Worm (Caenorhabditis elegans) whole organism, L3 larva: Measurements from ENCODE around the gene ZK688.7.
"Not testable (repeated sequence)": the region's sequence is repeated elsewhere in the genome, so short reads cannot be mapped to it uniquely, and the experiment has no call there.

ENCODE experiments used
- R02D3.7 ChIP-seq: fragments of 150-350 bp; optimal IDR thresholded peaks from 2 replicates; lab custom pipeline; 2014; ENCODE audit warnings: missing biosample characterization, missing genetic modification characterization
- ama-1 ChIP-seq: fragments of 150-350 bp; optimal IDR thresholded peaks from 2 replicates; lab custom pipeline; 2018
- ceh-16 ChIP-seq: sonication (generic microtip); optimal IDR thresholded peaks from 2 replicates; lab custom pipeline; 2017; ENCODE audit warnings: missing biosample characterization, missing genetic modification characterization
- ceh-28 ChIP-seq: fragments of 150-350 bp; optimal IDR thresholded peaks from 2 replicates; lab custom pipeline; 2014; ENCODE audit warnings: missing biosample characterization, missing genetic modification reagents, missing genetic modification characterization
- ceh-9 ChIP-seq: sonication (generic microtip); optimal IDR thresholded peaks from 2 replicates; lab custom pipeline; 2018; ENCODE audit warnings: missing biosample characterization, missing genetic modification characterization
- egl-5 ChIP-seq: fragments of 150-350 bp; optimal IDR thresholded peaks from 2 replicates; lab custom pipeline; 2017; ENCODE audit warnings: missing biosample characterization, missing genetic modification reagents, missing genetic modification characterization, inconsistent platforms
- elt-1 ChIP-seq: fragments of 150-350 bp; optimal IDR thresholded peaks from 2 replicates; lab custom pipeline; 2014; ENCODE audit warnings: missing biosample characterization, missing genetic modification characterization
- elt-2 ChIP-seq: sonication (generic microtip); optimal IDR thresholded peaks from 2 replicates; lab custom pipeline; 2016; ENCODE audit warnings: missing genetic modification reagents, mild to moderate bottlenecking, missing genetic modification characterization, missing compliant biosample characterization
- eor-1 ChIP-seq, 2 experiments: fragments of 150-350 bp; optimal IDR thresholded peaks; 2 replicates each; lab custom pipeline; 2014 to 2018; ENCODE audit warnings: missing biosample characterization in 2 of 2, missing genetic modification characterization in 2 of 2
- fos-1 ChIP-seq: fragments of 150-350 bp; optimal IDR thresholded peaks from 2 replicates; lab custom pipeline; 2014; ENCODE audit warnings: missing biosample characterization, missing genetic modification characterization
- hmg-11 ChIP-seq: sonication (generic microtip); optimal IDR thresholded peaks from 2 replicates; lab custom pipeline; 2016; ENCODE audit warnings: missing genetic modification characterization, missing compliant biosample characterization
- jun-1 ChIP-seq: fragments of 150-350 bp; optimal IDR thresholded peaks from 2 replicates; lab custom pipeline; 2014; ENCODE audit warnings: missing biosample characterization, missing genetic modification reagents, missing genetic modification characterization
- lin-15B ChIP-seq: fragments of 150-350 bp; optimal IDR thresholded peaks from 2 replicates; lab custom pipeline; 2014; ENCODE audit warnings: missing biosample characterization, missing genetic modification characterization
- mml-1 ChIP-seq: fragments of 150-350 bp; sonication (generic microtip); optimal IDR thresholded peaks from 3 replicates; lab custom pipeline; 2014; ENCODE audit warnings: missing biosample characterization, missing genetic modification characterization
- nfya-1 ChIP-seq: sonication (generic microtip); optimal IDR thresholded peaks from 2 replicates; lab custom pipeline; 2017; ENCODE audit warnings: missing genetic modification characterization, mild to moderate bottlenecking, missing compliant biosample characterization, antibody characterized with exemption, moderate library complexity; ENCODE audit not compliant: insufficient read depth
- nhr-12 ChIP-seq: fragments of 150-350 bp; optimal IDR thresholded peaks from 2 replicates; lab custom pipeline; 2014; ENCODE audit warnings: missing biosample characterization, missing genetic modification characterization
- nhr-23 ChIP-seq: fragments of 150-350 bp; optimal IDR thresholded peaks from 2 replicates; lab custom pipeline; 2014; ENCODE audit warnings: missing biosample characterization, missing genetic modification reagents, missing genetic modification characterization
- nhr-237 ChIP-seq: fragments of 150-350 bp; optimal IDR thresholded peaks from 2 replicates; lab custom pipeline; 2014; ENCODE audit warnings: missing biosample characterization, missing genetic modification characterization
- nhr-25 ChIP-seq: sonication (generic microtip); optimal IDR thresholded peaks from 2 replicates; lab custom pipeline; 2017; ENCODE audit warnings: missing biosample characterization, missing genetic modification characterization
- nhr-28 ChIP-seq: fragments of 150-350 bp; optimal IDR thresholded peaks from 2 replicates; lab custom pipeline; 2014; ENCODE audit warnings: missing biosample characterization, missing genetic modification characterization
- nhr-67 ChIP-seq: fragments of 150-350 bp; optimal IDR thresholded peaks from 2 replicates; lab custom pipeline; 2014; ENCODE audit warnings: missing biosample characterization, missing genetic modification characterization
- nhr-77 ChIP-seq: fragments of 150-350 bp; optimal IDR thresholded peaks from 2 replicates; lab custom pipeline; 2014; ENCODE audit warnings: missing biosample characterization, missing genetic modification characterization
- pha-4 ChIP-seq: fragments of 150-350 bp; optimal IDR thresholded peaks from 2 replicates; lab custom pipeline; 2014; ENCODE audit warnings: missing biosample characterization, missing genetic modification reagents, missing genetic modification characterization
- pqm-1 ChIP-seq: fragments of 150-350 bp; optimal IDR thresholded peaks from 2 replicates; lab custom pipeline; 2017; ENCODE audit warnings: missing biosample characterization, missing genetic modification characterization, inconsistent platforms
- sea-2 ChIP-seq: fragments of 150-350 bp; sonication (generic microtip); optimal IDR thresholded peaks from 4 replicates; lab custom pipeline; 2014; ENCODE audit warnings: missing biosample characterization, missing genetic modification reagents, missing genetic modification characterization
- skn-1 ChIP-seq: fragments of 150-350 bp; optimal IDR thresholded peaks from 2 replicates; lab custom pipeline; 2014; ENCODE audit warnings: missing biosample characterization, missing genetic modification characterization
- snpc-4 ChIP-seq: fragments of 150-350 bp; optimal IDR thresholded peaks from 2 replicates; lab custom pipeline; 2014; ENCODE audit warnings: missing biosample characterization, missing genetic modification characterization
- tbx-2 ChIP-seq: sonication (generic microtip); optimal IDR thresholded peaks from 2 replicates; lab custom pipeline; 2016; ENCODE audit warnings: mild to moderate bottlenecking, missing genetic modification characterization, missing compliant biosample characterization
- unc-39 ChIP-seq: sonication (generic microtip); optimal IDR thresholded peaks from 4 replicates; lab custom pipeline; 2017; ENCODE audit warnings: missing biosample characterization, missing genetic modification characterization
- ztf-4 ChIP-seq: fragments of 150-350 bp; optimal IDR thresholded peaks from 2 replicates; lab custom pipeline; 2014; ENCODE audit warnings: missing biosample characterization, missing genetic modification characterization

Gene ZK688.7

ce11 chrIII:7911621-7912020 lies at the start of gene ZK688.7:
ZK688.7 (minus strand) TSS chrIII:7911634.
- no peak for TF ChIP-seq elt-2 (tag; lab: Kevin White, UChicago)
- TF ChIP-seq ceh-16 (tag; lab: Kevin White, UChicago), result no peak
- TF ChIP-seq nhr-25, result peak; percentile 59
- TF ChIP-seq nfya-1 (tag; lab: Kevin White, UChicago), result peak; percentile 28
- TF ChIP-seq ama-1 (lab: Kevin White, UChicago), result no peak
- no peak for TF ChIP-seq nhr-77 (tag; lab: Kevin White, UChicago)
- no peak for TF ChIP-seq nhr-28
- TF ChIP-seq eor-1 (tag; optimal IDR thresholded peaks at IDR 0.05; lab: Kevin White, UChicago), result no peak
- no peak for TF ChIP-seq mml-1
- peak; percentile 52 for TF ChIP-seq pha-4
- TF ChIP-seq nhr-23 (tag; lab: Kevin White, UChicago), result peak; percentile 68

- TF ChIP-seq nhr-12, nhr-67, ceh-28 (tag; lab: Kevin White, UChicago): not testable (repeated sequence)
These were observed 47.6 kb upstream of the ZK688.7 start, which contains the start of gene F54H12.10 for ce11 chrIII:7958922-7959609. F54H12.10 (minus strand) TSS chrIII:7958972.

- TF ChIP-seq nhr-237 (tag; lab: Kevin White, UChicago) (no peak), nhr-23 (tag; lab: Kevin White, UChicago) (peak; percentile 30), nfya-1 (tag; lab: Kevin White, UChicago) (peak; percentile 32), nhr-25 (no peak), pha-4 (peak; percentile 66), elt-1 (tag; lab: Kevin White, UChicago) (no peak)
These were observed 46.7 kb upstream of the ZK688.7 start, which contains the start of gene C29E4.11 for ce11 chrIII:7958085-7958484. C29E4.11 (minus strand) TSS chrIII:7958114.

ce11 chrIII:7956965-7957364 lies 45.5 kb upstream of the ZK688.7 start, which contains the start of gene C29E4.9:
C29E4.9 (minus strand) TSS chrIII:7957065.
- no peak for TF ChIP-seq nhr-25
- no peak for TF ChIP-seq tbx-2 (tag; lab: Kevin White, UChicago)
- TF ChIP-seq ceh-16 (tag; lab: Kevin White, UChicago), result no peak
- no peak for TF ChIP-seq snpc-4 (tag; lab: Kevin White, UChicago)
- TF ChIP-seq ztf-4 (tag; lab: Kevin White, UChicago), result no peak
- no peak for TF ChIP-seq lin-15B (tag; lab: Kevin White, UChicago)
- no peak for TF ChIP-seq nhr-12 (tag; lab: Kevin White, UChicago)
- no peak for TF ChIP-seq R02D3.7
- no peak for TF ChIP-seq unc-39 (tag; lab: Kevin White, UChicago)

ce11 chrIII:7953208-7953607 lies 41.8 kb upstream of the ZK688.7 start, which contains the start of gene let-754:
let-754 (minus strand) TSS chrIII:7953308.
- no peak for TF ChIP-seq fos-1
- TF ChIP-seq hmg-11, result no peak
- no peak for TF ChIP-seq ceh-9 (tag; lab: Kevin White, UChicago)
- TF ChIP-seq skn-1 (tag; lab: Kevin White, UChicago), result no peak
- TF ChIP-seq nfya-1 (tag; lab: Kevin White, UChicago), result no peak

- no peak for TF ChIP-seq jun-1 (tag; lab: Kevin White, UChicago)
- peak; percentile 21 for TF ChIP-seq egl-5
- TF ChIP-seq pha-4, result peak; percentile 32
- no peak for TF ChIP-seq sea-2
- TF ChIP-seq pqm-1 (tag; lab: Kevin White, UChicago), result no peak
- TF ChIP-seq nfya-1 (tag; lab: Kevin White, UChicago), result peak; percentile 68
- TF ChIP-seq lin-15B (tag; lab: Kevin White, UChicago), result peak; percentile 70
- TF ChIP-seq hmg-11, result peak; percentile 19
These were observed 40.8 kb upstream of the ZK688.7 start, which contains the start of gene C29E4.15 for ce11 chrIII:7952077-7952765. C29E4.15 (plus strand) TSS chrIII:7952623.
